Worm (Caenorhabditis elegans): ENCODE measurements around the gene F53B1.2.

ce11 chrX:2144875-2145274 is 36.1 kb downstream of the F53B1.2 start:
- TF ChIP-seq peb-1 (tag; optimal IDR thresholded peaks at IDR 0.05) (no peak), nhr-10 (tag; optimal IDR thresholded peaks at IDR 0.05) (no peak), ceh-16 (tag; optimal IDR thresholded peaks at IDR 0.05) (no peak)

All from whole organism, L2 larva.